Fruit fly (Drosophila melanogaster) whole organism, embryonic: ENCODE data around the gene Rai1.

Experiments
- Aef1 ChIP-seq: fragments of 200-800 bp; sonication (Bioruptor generic); IDR thresholded peaks from 3 replicates; pipeline ENCODE4 v1.3.6; 2022; ENCODE audit warnings: missing biosample characterization, missing genetic modification characterization
- CG10147 ChIP-seq: fragments of 200-800 bp; sonication (Bioruptor generic); optimal IDR thresholded peaks from 2 replicates; lab custom pipeline; 2019; ENCODE audit warnings: missing biosample characterization, mild to moderate bottlenecking, missing genetic modification characterization, moderate library complexity
- CG10267 ChIP-seq: fragments of 200-800 bp; sonication (Bioruptor generic); optimal IDR thresholded peaks from 2 replicates; lab custom pipeline; 2018; ENCODE audit warnings: missing biosample characterization, mild to moderate bottlenecking, missing genetic modification characterization, moderate library complexity
- CG15073 ChIP-seq: fragments of 200-800 bp; sonication (Bioruptor generic); optimal IDR thresholded peaks from 2 replicates; lab custom pipeline; 2016; ENCODE audit warnings: missing biosample characterization, missing genetic modification characterization
- CG1603 ChIP-seq: fragments of 200-800 bp; sonication (Bioruptor generic); optimal IDR thresholded peaks from 2 replicates; lab custom pipeline; 2019; ENCODE audit warnings: missing biosample characterization, mild to moderate bottlenecking, missing genetic modification characterization, moderate library complexity
- CG17361 ChIP-seq: fragments of 200-800 bp; sonication (Bioruptor generic); IDR thresholded peaks from 3 replicates; pipeline ENCODE4 v1.3.6; 2022; ENCODE audit warnings: missing biosample characterization, missing genetic modification characterization
- CG17802 ChIP-seq: fragments of 200-800 bp; sonication (Bioruptor generic); optimal IDR thresholded peaks from 2 replicates; lab custom pipeline; 2018; ENCODE audit warnings: missing biosample characterization, mild to moderate bottlenecking, missing genetic modification characterization, moderate library complexity
- CG1832 ChIP-seq: fragments of 200-800 bp; sonication (Bioruptor generic); optimal IDR thresholded peaks from 2 replicates; lab custom pipeline; 2017; ENCODE audit warnings: missing biosample characterization, mild to moderate bottlenecking, missing genetic modification characterization, inconsistent platforms
- CG2889 ChIP-seq: fragments of 200-800 bp; sonication (Bioruptor generic); IDR thresholded peaks from 3 replicates; pipeline ENCODE4 v1.3.6; 2022; ENCODE audit warnings: missing biosample characterization, missing genetic modification characterization
- CG32772 ChIP-seq: fragments of 200-800 bp; sonication (Bioruptor generic); IDR thresholded peaks from 2 replicates; pipeline ENCODE4 v1.3.6; 2022; ENCODE audit warnings: missing biosample characterization, missing genetic modification characterization
- CG33213 ChIP-seq: fragments of 200-800 bp; sonication (Bioruptor generic); optimal IDR thresholded peaks from 3 replicates; lab custom pipeline; 2016; ENCODE audit warnings: missing biosample characterization, missing genetic modification characterization
- CG7357 ChIP-seq: fragments of 200-800 bp; sonication (Bioruptor generic); IDR thresholded peaks from 3 replicates; pipeline ENCODE4 v1.3.6; 2022; ENCODE audit warnings: missing biosample characterization, missing genetic modification characterization
- CG7839 ChIP-seq: fragments of 200-800 bp; sonication (Bioruptor generic); optimal IDR thresholded peaks from 3 replicates; lab custom pipeline; 2018; ENCODE audit warnings: missing biosample characterization, mild to moderate bottlenecking, missing genetic modification characterization, moderate library complexity
- CG8089 ChIP-seq: fragments of 200-800 bp; sonication (Bioruptor generic); optimal IDR thresholded peaks from 3 replicates; lab custom pipeline; 2016; ENCODE audit warnings: missing biosample characterization, missing genetic modification characterization
- D19A ChIP-seq: fragments of 200-800 bp; optimal IDR thresholded peaks from 3 replicates; lab custom pipeline; 2019; ENCODE audit warnings: missing biosample characterization, mild to moderate bottlenecking, missing genetic modification characterization, moderate library complexity
- Doc2 ChIP-seq: fragments of 200-800 bp; sonication (Bioruptor generic); IDR thresholded peaks from 2 replicates; pipeline ENCODE4 v1.3.6; 2022; ENCODE audit warnings: missing biosample characterization, missing genetic modification characterization
- Drgx ChIP-seq: fragments of 200-800 bp; sonication (Bioruptor generic); IDR thresholded peaks from 2 replicates; pipeline ENCODE4 v1.3.6; 2022; ENCODE audit warnings: missing biosample characterization, missing genetic modification characterization
- ERR ChIP-seq: fragments of 200-800 bp; sonication (Bioruptor generic); optimal IDR thresholded peaks from 2 replicates; lab custom pipeline; 2016; ENCODE audit warnings: missing biosample characterization, missing genetic modification characterization
- Hr3 ChIP-seq: fragments of 200-800 bp; sonication (Bioruptor generic); optimal IDR thresholded peaks from 3 replicates; lab custom pipeline; 2016; ENCODE audit warnings: missing biosample characterization, missing genetic modification characterization
- Nf-YA ChIP-seq: fragments of 200-800 bp; sonication (Bioruptor generic); IDR thresholded peaks from 2 replicates; pipeline ENCODE4 v1.3.6; 2022; ENCODE audit warnings: missing biosample characterization, missing genetic modification characterization
- Rfx ChIP-seq: fragments of 200-800 bp; sonication (Bioruptor generic); IDR thresholded peaks from 2 replicates; pipeline ENCODE4 v1.3.6; 2022; ENCODE audit warnings: missing biosample characterization, missing genetic modification characterization
- Ssrp ChIP-seq: fragments of 200-800 bp; sonication (Bioruptor generic); optimal IDR thresholded peaks from 2 replicates; lab custom pipeline; 2018; ENCODE audit warnings: missing biosample characterization, mild to moderate bottlenecking, missing genetic modification characterization, moderate library complexity
- Stat92E ChIP-seq, 3 experiments: fragments of >200 bp in 2 of 3; fragments of 200-800 bp in 1 of 3; sonication (Bioruptor generic) in 1 of 3; optimal IDR thresholded peaks; 2 replicates each; lab custom pipeline; 2017 to 2019; ENCODE audit warnings: missing biosample characterization in 3 of 3, missing genetic modification characterization in 3 of 3, mild to moderate bottlenecking in 1 of 3, moderate library complexity in 1 of 3
- Taf1 ChIP-seq: fragments of 200-800 bp; sonication (Bioruptor generic); IDR thresholded peaks from 2 replicates; pipeline ENCODE4 v1.3.6; 2022; ENCODE audit warnings: missing biosample characterization, missing genetic modification characterization
- Trl ChIP-seq, 3 experiments: fragments of >200 bp in 2 of 3; fragments of 200-800 bp in 1 of 3; sonication (Bioruptor generic) in 1 of 3; optimal IDR thresholded peaks; 2 replicates in 1 of 3; 3 replicates in 2 of 3; lab custom pipeline; 2016 to 2017; ENCODE audit warnings: missing biosample characterization in 1 of 3, missing genetic modification characterization in 1 of 3
- ara ChIP-seq: fragments of 200-800 bp; sonication (Bioruptor generic); IDR thresholded peaks from 2 replicates; pipeline ENCODE4 v1.3.6; 2022; ENCODE audit warnings: missing biosample characterization, missing genetic modification characterization
- bcd ChIP-seq: fragments of 200-800 bp; sonication (Bioruptor generic); optimal IDR thresholded peaks from 2 replicates; lab custom pipeline; 2017; ENCODE audit warnings: missing biosample characterization, mild to moderate bottlenecking, missing genetic modification characterization
- bowl ChIP-seq: fragments of 200-800 bp; sonication (Bioruptor generic); IDR thresholded peaks from 2 replicates; pipeline ENCODE4 v1.3.6; 2022; ENCODE audit warnings: missing biosample characterization, missing genetic modification characterization
- cato ChIP-seq: fragments of 200-800 bp; sonication (Bioruptor generic); optimal IDR thresholded peaks from 2 replicates; lab custom pipeline; 2016; ENCODE audit warnings: missing biosample characterization, missing genetic modification characterization, borderline replicate concordance
- corto ChIP-seq: fragments of 200-800 bp; sonication (Bioruptor generic); optimal IDR thresholded peaks from 2 replicates; lab custom pipeline; 2016; ENCODE audit warnings: missing biosample characterization, mild to moderate bottlenecking, missing genetic modification characterization, moderate library complexity
- croc ChIP-seq: fragments of 200-800 bp; sonication (Bioruptor generic); conservative IDR thresholded peaks from 3 replicates; pipeline ENCODE4 v1.3.6; 2022; ENCODE audit warnings: missing biosample characterization, missing genetic modification characterization
- dmrt11E ChIP-seq: fragments of 200-800 bp; sonication (Bioruptor generic); optimal IDR thresholded peaks from 3 replicates; lab custom pipeline; 2018; ENCODE audit warnings: missing biosample characterization, mild to moderate bottlenecking, missing genetic modification characterization, moderate library complexity
- dmrt99B ChIP-seq: fragments of 200-800 bp; sonication (Bioruptor generic); optimal IDR thresholded peaks from 2 replicates; lab custom pipeline; 2018; ENCODE audit warnings: missing biosample characterization, mild to moderate bottlenecking, missing genetic modification characterization, moderate library complexity
- dysf ChIP-seq: fragments of 200-800 bp; sonication (Bioruptor generic); IDR thresholded peaks from 3 replicates; pipeline ENCODE4 v1.3.6; 2022; ENCODE audit warnings: missing biosample characterization, missing genetic modification characterization
- ems ChIP-seq: fragments of 200-800 bp; sonication (Bioruptor generic); optimal IDR thresholded peaks from 3 replicates; lab custom pipeline; 2016; ENCODE audit warnings: missing biosample characterization, missing genetic modification characterization
- fd3F ChIP-seq: fragments of 200-800 bp; sonication (Bioruptor generic); optimal IDR thresholded peaks from 2 replicates; lab custom pipeline; 2018; ENCODE audit warnings: missing biosample characterization, mild to moderate bottlenecking, missing genetic modification characterization, moderate library complexity
- fru ChIP-seq: fragments of >200 bp; optimal IDR thresholded peaks from 2 replicates; lab custom pipeline; 2017
- ftz-f1 ChIP-seq: fragments of 200-800 bp; sonication (Bioruptor generic); optimal IDR thresholded peaks from 2 replicates; lab custom pipeline; 2016; ENCODE audit warnings: missing biosample characterization, missing genetic modification characterization
- gce ChIP-seq: fragments of 200-800 bp; sonication (Bioruptor generic); IDR thresholded peaks from 3 replicates; pipeline ENCODE4 v1.3.6; 2022; ENCODE audit warnings: missing biosample characterization, missing genetic modification characterization
- lilli ChIP-seq: fragments of 200-800 bp; sonication (Bioruptor generic); optimal IDR thresholded peaks from 3 replicates; lab custom pipeline; 2016; ENCODE audit warnings: missing biosample characterization, missing genetic modification characterization
- mam ChIP-seq: fragments of 200-800 bp; sonication (Bioruptor generic); optimal IDR thresholded peaks from 3 replicates; lab custom pipeline; 2016; ENCODE audit warnings: missing biosample characterization, missing genetic modification characterization
- nom ChIP-seq: fragments of 200-800 bp; sonication (Bioruptor generic); optimal IDR thresholded peaks from 2 replicates; lab custom pipeline; 2017; ENCODE audit warnings: missing biosample characterization, missing genetic modification characterization, mild to moderate bottlenecking, moderate library complexity, missing genetic modification reagents
- phol ChIP-seq: fragments of 200-800 bp; sonication (Bioruptor generic); optimal IDR thresholded peaks from 3 replicates; lab custom pipeline; 2018; ENCODE audit warnings: missing biosample characterization, mild to moderate bottlenecking, missing genetic modification characterization, moderate library complexity
- pnt ChIP-seq: fragments of 200-800 bp; sonication (Bioruptor generic); optimal IDR thresholded peaks from 3 replicates; lab custom pipeline; 2016; ENCODE audit warnings: missing biosample characterization, missing genetic modification characterization
- pros ChIP-seq: fragments of 200-800 bp; sonication (Bioruptor generic); optimal IDR thresholded peaks from 3 replicates; lab custom pipeline; 2019; ENCODE audit warnings: missing biosample characterization, mild to moderate bottlenecking, missing genetic modification characterization, moderate library complexity
- sisA ChIP-seq: fragments of 200-800 bp; sonication (Bioruptor generic); IDR thresholded peaks from 2 replicates; pipeline ENCODE4 v1.3.6; 2022; ENCODE audit warnings: missing biosample characterization, missing genetic modification characterization
- so ChIP-seq: fragments of 200-800 bp; sonication (Bioruptor generic); IDR thresholded peaks from 3 replicates; pipeline ENCODE4 v1.3.6; 2022; ENCODE audit warnings: missing biosample characterization, missing genetic modification characterization
- tin ChIP-seq: fragments of 200-800 bp; sonication (Bioruptor generic); optimal IDR thresholded peaks from 3 replicates; lab custom pipeline; 2016; ENCODE audit warnings: missing biosample characterization, missing genetic modification characterization

Gene Rai1

DNA sequence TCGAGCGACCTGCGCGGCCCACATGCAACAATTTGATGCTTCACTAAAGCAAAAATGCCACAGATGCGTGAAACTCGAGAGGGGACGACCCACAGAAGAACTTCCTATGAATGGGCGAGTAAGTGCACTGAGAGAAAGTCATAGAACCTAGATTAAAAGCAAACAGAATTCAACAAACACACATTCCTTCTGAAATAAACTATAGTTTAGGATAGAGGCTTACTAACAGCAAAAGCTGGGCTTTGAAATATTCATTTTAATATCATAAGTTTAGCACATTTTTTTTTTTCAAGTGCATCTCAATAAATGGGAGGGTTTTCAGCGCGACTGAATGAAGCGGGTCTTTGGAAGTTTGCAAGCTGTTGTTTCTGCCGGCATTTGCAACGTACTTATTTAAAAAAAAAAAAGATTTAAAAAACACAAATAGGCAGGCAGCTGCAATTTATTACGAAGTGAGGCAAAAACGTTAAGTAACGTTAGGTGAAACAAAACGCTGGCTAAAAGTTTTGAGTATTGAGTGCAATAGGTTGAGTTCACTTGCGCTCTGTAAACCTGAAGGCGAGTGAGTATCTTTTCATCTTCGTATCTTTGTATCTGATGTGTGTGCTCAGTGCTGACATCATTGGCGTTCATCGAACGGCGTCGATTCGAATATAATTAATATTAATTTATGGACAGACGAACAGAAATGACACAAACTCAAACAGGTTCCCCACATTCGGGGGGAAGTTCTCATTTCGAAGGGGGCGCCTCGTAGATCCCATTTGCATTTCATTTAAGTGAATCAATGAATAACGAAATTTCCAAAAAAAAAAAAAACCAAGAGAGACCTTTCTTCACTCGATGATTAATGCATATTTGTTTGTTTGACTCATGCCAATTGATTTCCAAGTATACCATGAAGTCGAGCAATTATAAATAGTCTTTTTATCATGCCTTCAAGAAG is 30.0 kb downstream of the Rai1 start (continued):
- TF ChIP-seq Stat92E (GFP tag; optimal IDR thresholded peaks at IDR 0.05; lab: Kevin White, UChicago), result no peak
- no peak for TF ChIP-seq CG2889 (GFP tag; lab: Robert Waterston, UW)
- TF ChIP-seq CG15073 (GFP tag; lab: Kevin White, UChicago), result no peak
- peak; percentile 25 for TF ChIP-seq cato (GFP tag; lab: Kevin White, UChicago)
- TF ChIP-seq pnt (GFP tag; lab: Kevin White, UChicago), result peak; percentile 74
- TF ChIP-seq ftz-f1 (GFP tag; lab: Kevin White, UChicago), result no peak
- TF ChIP-seq phol (tag; lab: Kevin White, UChicago), result peak; percentile 64
- no peak for TF ChIP-seq fd3F (GFP tag; lab: Kevin White, UChicago)
- TF ChIP-seq Ssrp, result peak; percentile 24
- peak; percentile 62 for TF ChIP-seq CG10267
- peak; percentile 61; the same call in 1 of the 3 replicates for TF ChIP-seq so
- peak; percentile 81 for TF ChIP-seq Drgx (GFP tag; lab: Robert Waterston, UW)
- TF ChIP-seq CG8089 (GFP tag; lab: Kevin White, UChicago), result peak; percentile 28
- peak; percentile 73; the same call in 2 of the 3 replicates for TF ChIP-seq dysf (GFP tag; lab: Robert Waterston, UW)
- peak; percentile 48; the same call in 1 of the 2 replicates for TF ChIP-seq Nf-YA (GFP tag; lab: Robert Waterston, UW)
- TF ChIP-seq dmrt99B (tag; lab: Kevin White, UChicago), result peak; percentile 61
- TF ChIP-seq CG32772 (GFP tag; lab: Robert Waterston, UW), result peak; percentile 64; the same call in 1 of the 2 replicates
- TF ChIP-seq CG1832 (GFP tag; lab: Kevin White, UChicago), result no peak
- peak; percentile 17 for TF ChIP-seq nom (GFP tag; lab: Kevin White, UChicago)
- peak; percentile 78 for TF ChIP-seq gce (GFP tag; lab: Robert Waterston, UW)
- TF ChIP-seq D19A (tag; lab: Kevin White, UChicago), result peak; percentile 54
- TF ChIP-seq ems (GFP tag; lab: Kevin White, UChicago), result peak; percentile 28
- TF ChIP-seq CG17802 (tag; lab: Kevin White, UChicago), result peak; percentile 30
- TF ChIP-seq tin (GFP tag; lab: Kevin White, UChicago), result peak; percentile 69
- no peak for TF ChIP-seq Taf1 (GFP tag; lab: Robert Waterston, UW)
- peak; percentile 50 for TF ChIP-seq Hr3 (GFP tag; lab: Kevin White, UChicago)
- peak; percentile 42 for TF ChIP-seq lilli
- TF ChIP-seq mam, result peak; percentile 61
- peak; percentile 15 for TF ChIP-seq ERR
- TF ChIP-seq fru (lab: Kevin White, UChicago), result no peak
- 0 out of 2 replicates have a peak, but pooled peaks have one; percentile 42 for TF ChIP-seq bowl (GFP tag; lab: Robert Waterston, UW)
- peak; percentile 44 for TF ChIP-seq CG33213 (GFP tag; lab: Kevin White, UChicago)
- peak; percentile 44 for TF ChIP-seq dmrt11E (tag; lab: Kevin White, UChicago)
- peak; percentile 39; the same call in 1 of the 3 replicates for TF ChIP-seq CG7357 (GFP tag; lab: Robert Waterston, UW)
- TF ChIP-seq croc (GFP tag; lab: Robert Waterston, UW), result peak; percentile 66
- TF ChIP-seq CG17361 (GFP tag; lab: Robert Waterston, UW), result peak; percentile 62
- TF ChIP-seq bcd, result peak; percentile 36
- peak; percentile 35; the same call in 2 of the 3 replicates for TF ChIP-seq Aef1
- TF ChIP-seq sisA (GFP tag; lab: Robert Waterston, UW), result peak; percentile 77
- peak; percentile 37; the same call in 1 of the 2 replicates for TF ChIP-seq Rfx (GFP tag; lab: Robert Waterston, UW)
- no peak for TF ChIP-seq Trl (optimal IDR thresholded peaks at IDR 0.05; lab: Kevin White, UChicago)
- TF ChIP-seq Trl (GFP tag; optimal IDR thresholded peaks at IDR 0.05; lab: Kevin White, UChicago), result peak; percentile 72
- no peak for TF ChIP-seq corto
- TF ChIP-seq CG1603 (tag; lab: Kevin White, UChicago), result peak; percentile 72
- peak; percentile 85 for TF ChIP-seq ara (GFP tag; lab: Robert Waterston, UW)
- no peak for TF ChIP-seq pros (GFP tag; lab: Kevin White, UChicago)
- no peak for TF ChIP-seq CG10147
- peak; percentile 75 for TF ChIP-seq CG7839 (tag; lab: Kevin White, UChicago)
- no peak for TF ChIP-seq Doc2 (GFP tag; lab: Robert Waterston, UW)
